Worm (Caenorhabditis elegans): ENCODE results near the gene lgc-58.

Gene lgc-58

DNA sequence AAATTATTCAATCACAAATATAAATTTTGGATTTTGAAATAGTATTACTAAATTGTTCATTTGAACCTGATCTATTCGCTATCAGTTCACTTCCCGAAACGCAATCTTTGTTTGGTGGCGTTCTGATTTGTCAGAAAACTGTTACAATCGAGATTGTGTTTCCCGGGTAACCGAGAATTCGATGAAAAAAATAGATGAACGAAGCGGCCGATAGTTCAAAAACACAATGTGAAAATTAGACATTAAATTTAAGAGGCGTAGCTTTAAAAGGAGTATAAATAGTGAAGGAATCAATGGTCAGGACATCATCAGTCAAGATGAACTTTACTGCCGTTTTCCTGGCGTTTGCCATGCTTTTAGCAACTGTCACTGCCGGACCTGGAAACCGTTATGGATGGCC is 10.5 kb downstream of the lgc-58 start, which contains the start of gene C45B2.1:
Gene C45B2.1, plus strand, starts transcription at position 301 of the 400 bp plus-strand sequence.
- TF ChIP-seq tbx-2 (tag; optimal IDR thresholded peaks at IDR 0.05): no peak
- no peak for TF ChIP-seq nhr-77 (tag; optimal IDR thresholded peaks at IDR 0.05)
- TF ChIP-seq rnt-1 (tag; optimal IDR thresholded peaks at IDR 0.05): no peak
- no peak for TF ChIP-seq egl-27 (tag; optimal IDR thresholded peaks at IDR 0.05)
- TF ChIP-seq pag-3 (tag; optimal IDR thresholded peaks at IDR 0.05; ENCODE audit: borderline replicate concordance, insufficient read depth): no peak
- no peak for TF ChIP-seq fkh-10 (GFP tag; optimal IDR thresholded peaks at IDR 0.05)
- TF ChIP-seq pax-3 (tag; optimal IDR thresholded peaks at IDR 0.05): no peak
- TF ChIP-seq ces-1 (GFP tag; optimal IDR thresholded peaks at IDR 0.05): no peak
- TF ChIP-seq tlp-1 (tag; optimal IDR thresholded peaks at IDR 0.05): no peak
- TF ChIP-seq elt-2 (tag; optimal IDR thresholded peaks at IDR 0.05): no peak
- TF ChIP-seq lsy-2 (tag; optimal IDR thresholded peaks at IDR 0.05): no peak
- TF ChIP-seq sox-4 (tag; optimal IDR thresholded peaks at IDR 0.05): no peak

DNA sequence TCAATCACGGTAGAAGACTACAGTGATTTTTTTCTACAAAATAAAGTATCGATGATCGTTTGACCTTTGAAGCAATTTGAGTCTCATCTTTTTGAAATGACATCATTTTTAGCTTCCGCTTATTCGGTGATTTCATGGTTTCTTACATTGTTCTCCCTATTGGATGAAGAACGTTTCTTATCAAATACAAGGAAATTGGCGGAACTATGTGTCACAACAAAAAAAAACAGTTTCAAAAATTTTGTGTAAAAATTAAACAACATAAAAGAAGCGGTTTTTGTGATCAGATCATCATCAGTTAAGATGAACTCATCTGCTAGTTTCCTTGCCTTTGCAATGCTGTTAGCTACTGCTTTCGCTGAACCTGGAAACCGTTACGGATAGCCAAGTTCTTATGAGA is 12.4 kb downstream of the lgc-58 start, which contains the start of gene C45B2.8:
Gene C45B2.8, plus strand, starts transcription at position 301 of the 400 bp plus-strand sequence.
- TF ChIP-seq nhr-76 (tag; optimal IDR thresholded peaks at IDR 0.05): no peak
- no peak for TF ChIP-seq hlh-4 (tag; optimal IDR thresholded peaks at IDR 0.05)
- TF ChIP-seq Y116A8C.19 (tag; optimal IDR thresholded peaks at IDR 0.05; ENCODE audit: borderline replicate concordance): no peak
- no peak for TF ChIP-seq pax-3 (tag; optimal IDR thresholded peaks at IDR 0.05)

DNA sequence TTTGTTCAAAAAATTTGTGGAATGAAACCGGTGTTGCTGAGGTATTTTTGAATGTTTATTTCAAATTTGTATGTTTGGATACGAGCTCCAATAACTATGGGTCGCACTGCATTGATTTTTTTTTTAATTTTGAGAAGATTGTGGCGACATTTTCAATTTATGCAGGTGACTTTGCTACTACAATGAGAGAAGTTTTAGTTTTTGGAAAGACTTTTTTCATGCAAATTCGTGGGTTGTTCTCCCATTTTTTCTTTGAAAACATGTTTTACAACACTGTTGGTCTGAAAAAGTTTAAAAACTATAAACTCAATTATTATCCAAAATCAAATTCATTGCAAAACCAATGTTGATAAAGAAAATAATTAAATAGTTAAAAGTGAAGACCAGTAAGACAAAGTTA is 13.4 kb downstream of the lgc-58 start:
- TF ChIP-seq aly-2 (tag; optimal IDR thresholded peaks at IDR 0.05) (peak; percentile 98), elt-2 (tag; optimal IDR thresholded peaks at IDR 0.05) (peak; percentile 27), ceh-8 (GFP tag; optimal IDR thresholded peaks at IDR 0.05) (no peak), xbp-1 (tag; optimal IDR thresholded peaks at IDR 0.05) (peak; percentile 25), nhr-90 (tag; optimal IDR thresholded peaks at IDR 0.05; ENCODE audit: poor library complexity) (peak; percentile 3), nhr-71 (tag; optimal IDR thresholded peaks at IDR 0.05) (peak; percentile 43)

DNA sequence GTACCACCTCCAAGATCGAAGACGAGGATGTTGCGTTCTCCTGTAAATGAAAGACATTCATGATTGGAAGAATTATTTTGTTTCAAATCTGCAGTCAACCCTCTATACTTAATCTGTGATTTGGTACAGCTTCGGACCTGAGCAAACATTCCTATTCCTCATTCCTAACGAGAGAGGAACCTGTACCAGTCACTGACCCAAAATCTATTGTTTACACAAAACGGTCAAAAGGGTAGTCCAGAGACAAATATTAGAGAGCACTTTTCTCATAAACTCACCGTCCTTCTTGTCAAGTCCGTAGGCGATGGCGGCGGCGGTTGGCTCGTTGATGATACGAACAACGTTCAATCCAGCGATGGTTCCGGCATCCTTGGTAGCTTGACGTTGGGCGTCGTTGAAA is 15.5 kb downstream of the lgc-58 start:
- TF ChIP-seq nhr-71 (tag; optimal IDR thresholded peaks at IDR 0.05): peak; percentile 16
- TF ChIP-seq fkh-10 (GFP tag; optimal IDR thresholded peaks at IDR 0.05): no peak
- TF ChIP-seq lir-3 (tag; optimal IDR thresholded peaks at IDR 0.05; ENCODE audit: poor library complexity): no peak
- TF ChIP-seq skn-1 (tag; optimal IDR thresholded peaks at IDR 0.05): no peak
- no peak for TF ChIP-seq efl-1 (optimal IDR thresholded peaks at IDR 0.05)
- no peak for TF ChIP-seq efl-1 (GFP tag; optimal IDR thresholded peaks at IDR 0.05 in 1 of 2)

DNA sequence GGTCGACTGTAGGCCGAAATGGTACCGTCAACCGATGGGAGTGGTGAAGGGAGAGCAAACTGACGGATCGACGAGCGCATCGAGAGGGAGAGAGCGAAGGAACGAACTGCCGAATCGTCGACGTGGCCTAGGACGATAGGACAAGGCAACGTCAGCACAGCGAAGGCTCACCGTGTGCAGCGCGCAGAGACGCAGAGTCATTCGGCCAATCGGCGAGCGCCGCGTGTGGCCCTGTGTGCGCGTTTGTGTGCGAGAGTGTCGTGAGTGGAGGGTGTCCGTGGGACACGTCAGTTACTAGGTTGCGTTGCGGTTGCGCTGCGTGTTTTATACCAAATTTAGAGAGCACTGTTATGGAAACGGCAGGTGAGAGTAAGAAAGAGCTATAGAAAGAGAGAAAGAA is 16.7 kb downstream of the lgc-58 start, which contains the start of gene hsp-3:
Gene hsp-3, minus strand, starts transcription at position 158 of the 400 bp plus-strand sequence.
- peak; percentile 87 for TF ChIP-seq fkh-10 (GFP tag; optimal IDR thresholded peaks at IDR 0.05)
- TF ChIP-seq lir-3 (tag; optimal IDR thresholded peaks at IDR 0.05; ENCODE audit: poor library complexity): peak; percentile 89
- TF ChIP-seq ceh-88 (GFP tag; IDR thresholded peaks at IDR 0.05): peak; percentile 92
- TF ChIP-seq swsn-7 (tag; optimal IDR thresholded peaks at IDR 0.05): peak; percentile 99
- TF ChIP-seq nhr-12 (tag; optimal IDR thresholded peaks at IDR 0.05): no peak
- peak; percentile 84 to 92 for TF ChIP-seq efl-1 (optimal IDR thresholded peaks at IDR 0.05)
- peak; percentile 84 to 97 for TF ChIP-seq efl-1 (GFP tag; optimal IDR thresholded peaks at IDR 0.05 in 1 of 2)
- peak in 5 of 6 experiments; percentile 58 to 96 (median 80) for TF ChIP-seq elt-3 (tag; optimal IDR thresholded peaks at IDR 0.05)
- peak; percentile 87 to 92 for TF ChIP-seq lin-35 (GFP tag; optimal IDR thresholded peaks at IDR 0.05)
- no peak for TF ChIP-seq sptf-1 (tag; optimal IDR thresholded peaks at IDR 0.05)
- TF ChIP-seq elt-2 (tag; optimal IDR thresholded peaks at IDR 0.05): peak; percentile 95
- TF ChIP-seq nhr-71 (tag; optimal IDR thresholded peaks at IDR 0.05): peak; percentile 99
- no peak for TF ChIP-seq alr-1 (tag; optimal IDR thresholded peaks at IDR 0.05; ENCODE audit: borderline replicate concordance)
- peak; percentile 92 for TF ChIP-seq mep-1 (tag; optimal IDR thresholded peaks at IDR 0.05)
- peak; percentile 100 for TF ChIP-seq xbp-1 (tag; optimal IDR thresholded peaks at IDR 0.05)
- TF ChIP-seq ceh-90 (tag; optimal IDR thresholded peaks at IDR 0.05): no peak
- TF ChIP-seq ama-1 (optimal IDR thresholded peaks at IDR 0.05): no peak
- TF ChIP-seq ceh-82 (tag; optimal IDR thresholded peaks at IDR 0.05): peak; percentile 94 to 97 (median 95)
- peak; percentile 76 for TF ChIP-seq mef-2 (tag; optimal IDR thresholded peaks at IDR 0.05)
- TF ChIP-seq lsy-2 (tag; optimal IDR thresholded peaks at IDR 0.05): peak; percentile 95 to 97
- TF ChIP-seq isw-1 (GFP tag; IDR thresholded peaks at IDR 0.05): peak; percentile 96
- TF ChIP-seq aly-2 (tag; optimal IDR thresholded peaks at IDR 0.05): no peak
- no peak for TF ChIP-seq unc-62 (GFP tag; optimal IDR thresholded peaks at IDR 0.05)
- peak; percentile 88 for TF ChIP-seq nhr-237 (tag; optimal IDR thresholded peaks at IDR 0.05)
- TF ChIP-seq unc-130 (tag; optimal IDR thresholded peaks at IDR 0.05): peak; percentile 33
- peak; percentile 96 for TF ChIP-seq nhr-77 (tag; optimal IDR thresholded peaks at IDR 0.05)
- TF ChIP-seq ceh-8 (GFP tag; optimal IDR thresholded peaks at IDR 0.05): peak; percentile 88
- peak in 1 of 2 experiments; percentile 98 for TF ChIP-seq mdl-1 (tag; optimal IDR thresholded peaks at IDR 0.05)
- peak; percentile 98 for TF ChIP-seq fkh-8 (tag; optimal IDR thresholded peaks at IDR 0.05)
- TF ChIP-seq rnt-1 (tag; optimal IDR thresholded peaks at IDR 0.05): peak; percentile 95
- TF ChIP-seq ets-5 (GFP tag; IDR thresholded peaks at IDR 0.05): no peak
